Worm (Caenorhabditis elegans) whole organism, L4/young adult: Measurements from ENCODE around the gene C01C4.2.
A peak's percentile ranks its signal among the peaks of the same experiment; 100 is the strongest.

Source experiments
- W03F9.2 ChIP-seq: fragments of 150-350 bp; optimal IDR thresholded peaks from 2 replicates; lab custom pipeline; 2014; ENCODE audit warnings: missing biosample characterization, missing genetic modification characterization
- dao-5 ChIP-seq: sonication (generic microtip); optimal IDR thresholded peaks from 2 replicates; lab custom pipeline; 2016; ENCODE audit warnings: missing genotype, missing genetic modification characterization, moderate library complexity, missing compliant biosample characterization
- him-1 ChIP-seq: sonication (generic microtip); optimal IDR thresholded peaks from 2 replicates; lab custom pipeline; 2016; ENCODE audit warnings: missing genotype, missing genetic modification reagents, missing genetic modification characterization, missing compliant biosample characterization

The C01C4.2 gene

ce11 chrX:3714797-3715196 is at the start of gene C01C4.2:
Gene C01C4.2 (plus strand): TSS chrX:3715097.
- TF ChIP-seq W03F9.2 (no peak), dao-5 (tag; lab: Kevin White, UChicago) (no peak), him-1 (tag; lab: Kevin White, UChicago) (no peak)

- TF ChIP-seq him-1 (tag; lab: Kevin White, UChicago) (no peak), dao-5 (tag; lab: Kevin White, UChicago) (no peak), W03F9.2 (no peak)
Measured at ce11 chrX:3668842-3669241, 46.1 kb upstream of the C01C4.2 start, which contains the start of gene snet-1. Gene snet-1 (minus strand): TSS chrX:3668942.

ce11 chrX:3671998-3672397 is 42.9 kb upstream of the C01C4.2 start, which contains the start of gene C02F12.5:
Gene C02F12.5 (minus strand): TSS chrX:3672098.
- TF ChIP-seq W03F9.2 (no peak), him-1 (tag; lab: Kevin White, UChicago) (no peak), dao-5 (tag; lab: Kevin White, UChicago) (no peak)

- TF ChIP-seq him-1 (tag; lab: Kevin White, UChicago) (no peak), dao-5 (tag; lab: Kevin White, UChicago) (no peak), W03F9.2 (no peak)
Measured at ce11 chrX:3673584-3674108, 41.3 kb upstream of the C01C4.2 start, which contains the start of gene ceh-63. Gene ceh-63 (minus strand): TSS chrX:3674058.

ce11 chrX:3678507-3679175 is 36.3 kb upstream of the C01C4.2 start, which contains the start of gene tag-52:
Gene tag-52 (minus strand): TSS chrX:3678557.
- TF ChIP-seq dao-5 (tag; lab: Kevin White, UChicago) (no peak), W03F9.2 (no peak), him-1 (tag; lab: Kevin White, UChicago) (no peak)

- TF ChIP-seq W03F9.2, result no peak
- TF ChIP-seq him-1 (tag; lab: Kevin White, UChicago), result no peak
- no peak for TF ChIP-seq dao-5 (tag; lab: Kevin White, UChicago)
Measured at ce11 chrX:3680544-3681214, 34.2 kb upstream of the C01C4.2 start, which contains the start of gene tsp-17. Gene tsp-17 (plus strand): TSS chrX:3681164.

- no peak for TF ChIP-seq W03F9.2
- no peak for TF ChIP-seq him-1 (tag; lab: Kevin White, UChicago)
- no peak for TF ChIP-seq dao-5 (tag; lab: Kevin White, UChicago)
Measured at ce11 chrX:3683060-3683459, 31.8 kb upstream of the C01C4.2 start.

ce11 chrX:3686420-3686819 is 28.5 kb upstream of the C01C4.2 start:
- no peak for TF ChIP-seq dao-5 (tag; lab: Kevin White, UChicago)
- TF ChIP-seq W03F9.2, result no peak
- no peak for TF ChIP-seq him-1 (tag; lab: Kevin White, UChicago)

ce11 chrX:3689155-3689719 is 25.7 kb upstream of the C01C4.2 start, which contains the start of gene tag-278:
Gene tag-278 (minus strand): TSS chrX:3689205.
- no peak for TF ChIP-seq dao-5 (tag; lab: Kevin White, UChicago)
- no peak for TF ChIP-seq W03F9.2
- TF ChIP-seq him-1 (tag; lab: Kevin White, UChicago), result no peak

ce11 chrX:3689802-3690201 is 25.1 kb upstream of the C01C4.2 start:
- no peak for TF ChIP-seq dao-5 (tag; lab: Kevin White, UChicago)
- TF ChIP-seq him-1 (tag; lab: Kevin White, UChicago), result no peak
- TF ChIP-seq W03F9.2, result no peak

ce11 chrX:3693138-3693537 is 21.8 kb upstream of the C01C4.2 start, which contains the start of gene C02F12.8:
Gene C02F12.8 (minus strand): TSS chrX:3693238.
- TF ChIP-seq W03F9.2 (no peak), dao-5 (tag; lab: Kevin White, UChicago) (no peak), him-1 (tag; lab: Kevin White, UChicago) (no peak)

- TF ChIP-seq dao-5 (tag; lab: Kevin White, UChicago) (no peak), him-1 (tag; lab: Kevin White, UChicago) (peak; percentile 60)
Measured at ce11 chrX:3694172-3694571, 20.7 kb upstream of the C01C4.2 start.

ce11 chrX:3695826-3696225 is 19.1 kb upstream of the C01C4.2 start:
- no peak for TF ChIP-seq him-1 (tag; lab: Kevin White, UChicago)

- TF ChIP-seq W03F9.2, result no peak
- TF ChIP-seq him-1 (tag; lab: Kevin White, UChicago), result no peak
- TF ChIP-seq dao-5 (tag; lab: Kevin White, UChicago), result no peak
Measured at ce11 chrX:3696603-3697002, 18.3 kb upstream of the C01C4.2 start, which contains the start of gene C01C4.3. Gene C01C4.3 (plus strand): TSS chrX:3696903.
